Fruit fly (Drosophila melanogaster) whole organism, embryonic: Measurements from ENCODE around the gene Gr92a.

Source experiments
- CG10147 ChIP-seq: fragments of 200-800 bp; sonication (Bioruptor generic); optimal IDR thresholded peaks from 2 replicates; lab custom pipeline; 2019; ENCODE audit warnings: missing biosample characterization, mild to moderate bottlenecking, missing genetic modification characterization, moderate library complexity
- CG11085 ChIP-seq: fragments of 200-800 bp; sonication (Bioruptor generic); IDR thresholded peaks from 2 replicates; pipeline ENCODE4 v1.3.6; 2022; ENCODE audit warnings: missing biosample characterization, missing genetic modification characterization
- CG12071 ChIP-seq: fragments of 200-800 bp; sonication (Bioruptor generic); optimal IDR thresholded peaks from 3 replicates; lab custom pipeline; 2018; ENCODE audit warnings: missing biosample characterization, mild to moderate bottlenecking, missing genetic modification characterization
- CG15269 ChIP-seq: fragments of 200-800 bp; sonication (Bioruptor generic); optimal IDR thresholded peaks from 2 replicates; lab custom pipeline; 2018; ENCODE audit warnings: missing biosample characterization, mild to moderate bottlenecking, missing genetic modification characterization, moderate library complexity
- CG1603 ChIP-seq: fragments of 200-800 bp; sonication (Bioruptor generic); optimal IDR thresholded peaks from 2 replicates; lab custom pipeline; 2019; ENCODE audit warnings: missing biosample characterization, mild to moderate bottlenecking, missing genetic modification characterization, moderate library complexity
- CG17385 ChIP-seq: fragments of 200-800 bp; sonication (Bioruptor generic); optimal IDR thresholded peaks from 3 replicates; lab custom pipeline; 2018; ENCODE audit warnings: missing biosample characterization, mild to moderate bottlenecking, missing genetic modification characterization
- CG18011 ChIP-seq: fragments of 200-800 bp; sonication (Bioruptor generic); optimal IDR thresholded peaks from 2 replicates; lab custom pipeline; 2017; ENCODE audit warnings: missing biosample characterization, missing genetic modification characterization, mild to moderate bottlenecking, moderate library complexity, missing genotype
- CG18619 ChIP-seq: fragments of 200-800 bp; sonication (Bioruptor generic); optimal IDR thresholded peaks from 3 replicates; lab custom pipeline; 2017; ENCODE audit warnings: missing biosample characterization, mild to moderate bottlenecking, missing genetic modification characterization
- CG2116 ChIP-seq: fragments of 200-800 bp; sonication (Bioruptor generic); optimal IDR thresholded peaks from 3 replicates; lab custom pipeline; 2018; ENCODE audit warnings: missing biosample characterization, mild to moderate bottlenecking, missing genetic modification characterization
- CG2120 ChIP-seq: fragments of 200-800 bp; sonication (Bioruptor generic); optimal IDR thresholded peaks from 3 replicates; lab custom pipeline; 2016; ENCODE audit warnings: missing biosample characterization, missing genetic modification characterization
- CG2202 ChIP-seq: fragments of 200-800 bp; sonication (Bioruptor generic); optimal IDR thresholded peaks from 2 replicates; lab custom pipeline; 2018; ENCODE audit warnings: missing biosample characterization, mild to moderate bottlenecking, missing genetic modification characterization
- CG42726 ChIP-seq: fragments of 200-800 bp; sonication (Bioruptor generic); IDR thresholded peaks from 2 replicates; pipeline ENCODE4 v1.3.6; 2022; ENCODE audit warnings: missing biosample characterization, missing genetic modification characterization; ENCODE audit not compliant: partially characterized antibody
- CG4282 ChIP-seq: fragments of 200-800 bp; sonication (Bioruptor generic); optimal IDR thresholded peaks from 2 replicates; lab custom pipeline; 2016; ENCODE audit warnings: missing biosample characterization, missing genetic modification characterization
- CG43689 ChIP-seq: fragments of 200-800 bp; sonication (Bioruptor generic); IDR thresholded peaks from 2 replicates; pipeline ENCODE4 v1.3.6; 2022; ENCODE audit warnings: missing biosample characterization, missing genetic modification characterization
- CG4404 ChIP-seq: fragments of 200-800 bp; sonication (Bioruptor generic); IDR thresholded peaks from 2 replicates; pipeline ENCODE4 v1.3.6; 2022; ENCODE audit warnings: missing biosample characterization, missing genetic modification characterization
- D19A ChIP-seq: fragments of 200-800 bp; optimal IDR thresholded peaks from 3 replicates; lab custom pipeline; 2019; ENCODE audit warnings: missing biosample characterization, mild to moderate bottlenecking, missing genetic modification characterization, moderate library complexity
- Doc2 ChIP-seq: fragments of 200-800 bp; sonication (Bioruptor generic); IDR thresholded peaks from 2 replicates; pipeline ENCODE4 v1.3.6; 2022; ENCODE audit warnings: missing biosample characterization, missing genetic modification characterization
- E2f1 ChIP-seq: fragments of 200-800 bp; sonication (Bioruptor generic); IDR thresholded peaks from 2 replicates; pipeline ENCODE4 v1.3.6; 2022; ENCODE audit warnings: missing biosample characterization, missing genetic modification characterization
- ERR ChIP-seq: fragments of 200-800 bp; sonication (Bioruptor generic); optimal IDR thresholded peaks from 2 replicates; lab custom pipeline; 2016; ENCODE audit warnings: missing biosample characterization, missing genetic modification characterization
- Med ChIP-seq: fragments of 200-800 bp; sonication (Bioruptor generic); peaks from one replicate; lab custom pipeline; 2016; ENCODE audit warnings: missing biosample characterization, missing genetic modification characterization, mild to moderate bottlenecking, inconsistent platforms, moderate library complexity
- NfI ChIP-seq: fragments of 200-800 bp; sonication (Bioruptor generic); optimal IDR thresholded peaks from 3 replicates; lab custom pipeline; 2018; ENCODE audit warnings: missing biosample characterization, mild to moderate bottlenecking, missing genetic modification characterization, moderate library complexity
- Oli ChIP-seq: fragments of 200-800 bp; sonication (Bioruptor generic); optimal IDR thresholded peaks from 2 replicates; lab custom pipeline; 2018; ENCODE audit warnings: missing biosample characterization, mild to moderate bottlenecking, missing genetic modification characterization, moderate library complexity
- Ptx1 ChIP-seq: fragments of 200-800 bp; sonication (Bioruptor generic); IDR thresholded peaks from 2 replicates; pipeline ENCODE4 v1.3.6; 2022; ENCODE audit warnings: missing biosample characterization, missing genetic modification characterization
- Ravus ChIP-seq: fragments of 200-800 bp; sonication (Bioruptor generic); IDR thresholded peaks from 2 replicates; pipeline ENCODE4 v1.3.6; 2022; ENCODE audit warnings: missing biosample characterization, missing genetic modification characterization
- TFAM ChIP-seq: fragments of 200-800 bp; sonication (Bioruptor generic); optimal IDR thresholded peaks from 2 replicates; lab custom pipeline; 2017; ENCODE audit warnings: missing biosample characterization, missing genetic modification characterization, inconsistent platforms
- Vsx1 ChIP-seq: fragments of 200-800 bp; sonication (Bioruptor generic); optimal IDR thresholded peaks from 2 replicates; lab custom pipeline; 2017; ENCODE audit warnings: missing biosample characterization, mild to moderate bottlenecking, missing genetic modification characterization, missing genetic modification reagents
- Xrp1 ChIP-seq: fragments of 200-800 bp; sonication (Bioruptor generic); IDR thresholded peaks from 2 replicates; pipeline ENCODE4 v1.3.6; 2022; ENCODE audit warnings: missing biosample characterization, missing genetic modification characterization
- abd-A ChIP-seq: fragments of 200-800 bp; sonication (Bioruptor generic); optimal IDR thresholded peaks from 3 replicates; lab custom pipeline; 2019; ENCODE audit warnings: missing biosample characterization, mild to moderate bottlenecking, missing genetic modification characterization, moderate library complexity
- cad ChIP-seq: fragments of >200 bp; optimal IDR thresholded peaks from 2 replicates; lab custom pipeline; 2017; ENCODE audit warnings: missing biosample characterization, missing genetic modification characterization
- cg ChIP-seq: fragments of 200-800 bp; sonication (Bioruptor generic); optimal IDR thresholded peaks from 3 replicates; lab custom pipeline; 2019; ENCODE audit warnings: missing biosample characterization, mild to moderate bottlenecking, missing genetic modification characterization, moderate library complexity
- chinmo ChIP-seq: fragments of 200-800 bp; sonication (Bioruptor generic); IDR thresholded peaks from 4 replicates; pipeline ENCODE4 v1.3.6; 2022; ENCODE audit warnings: missing biosample characterization, missing genetic modification characterization; ENCODE audit not compliant: partially characterized antibody
- corto ChIP-seq: fragments of 200-800 bp; sonication (Bioruptor generic); optimal IDR thresholded peaks from 2 replicates; lab custom pipeline; 2016; ENCODE audit warnings: missing biosample characterization, mild to moderate bottlenecking, missing genetic modification characterization, moderate library complexity
- crc ChIP-seq: fragments of 200-800 bp; sonication (Bioruptor generic); optimal IDR thresholded peaks from 2 replicates; lab custom pipeline; 2016; ENCODE audit warnings: missing biosample characterization, missing genetic modification characterization
- crol ChIP-seq: fragments of 200-800 bp; sonication (Bioruptor generic); IDR thresholded peaks from 2 replicates; pipeline ENCODE4 v1.3.6; 2022; ENCODE audit warnings: missing biosample characterization, missing genetic modification characterization
- dimm ChIP-seq: fragments of 200-800 bp; sonication (Bioruptor generic); IDR thresholded peaks from 2 replicates; pipeline ENCODE4 v1.3.6; 2022; ENCODE audit warnings: missing biosample characterization, missing genetic modification characterization
- eve ChIP-seq, 2 experiments: fragments of >200 bp; optimal IDR thresholded peaks; 2 replicates each; lab custom pipeline; 2017; ENCODE audit warnings: missing biosample characterization in 2 of 2, missing genetic modification characterization in 2 of 2
- gem ChIP-seq: fragments of 200-800 bp; sonication (Bioruptor generic); optimal IDR thresholded peaks from 2 replicates; lab custom pipeline; 2019; ENCODE audit warnings: missing biosample characterization, mild to moderate bottlenecking, missing genetic modification characterization, moderate library complexity
- grau ChIP-seq: fragments of 200-800 bp; optimal IDR thresholded peaks from 3 replicates; lab custom pipeline; 2019; ENCODE audit warnings: missing biosample characterization, mild to moderate bottlenecking, missing genetic modification characterization, moderate library complexity
- gt ChIP-seq: fragments of 200-800 bp; sonication (Bioruptor generic); IDR thresholded peaks from 2 replicates; pipeline ENCODE4 v1.3.6; 2022; ENCODE audit warnings: missing biosample characterization, missing genetic modification characterization
- h ChIP-seq: fragments of >200 bp; optimal IDR thresholded peaks from 2 replicates; lab custom pipeline; 2017
- hb ChIP-seq: fragments of 200-800 bp; sonication (Bioruptor generic); IDR thresholded peaks from 3 replicates; pipeline ENCODE4 v1.3.6; 2022; ENCODE audit warnings: missing biosample characterization, missing genetic modification characterization; ENCODE audit not compliant: partially characterized antibody
- ken ChIP-seq: fragments of 200-800 bp; sonication (Bioruptor generic); IDR thresholded peaks from 3 replicates; pipeline ENCODE4 v1.3.6; 2022; ENCODE audit warnings: missing biosample characterization, missing genetic modification characterization
- lab ChIP-seq: fragments of 200-800 bp; sonication (Bioruptor generic); optimal IDR thresholded peaks from 3 replicates; lab custom pipeline; 2017; ENCODE audit warnings: missing biosample characterization, missing genetic modification characterization, mild to moderate bottlenecking, moderate library complexity, missing genetic modification reagents
- row ChIP-seq: fragments of 200-800 bp; sonication (Bioruptor generic); IDR thresholded peaks from 3 replicates; pipeline ENCODE4 v1.3.6; 2022; ENCODE audit warnings: missing biosample characterization, missing genetic modification characterization
- sd ChIP-seq: fragments of 200-800 bp; sonication (Bioruptor generic); optimal IDR thresholded peaks from 3 replicates; lab custom pipeline; 2018; ENCODE audit warnings: missing biosample characterization, mild to moderate bottlenecking, missing genetic modification characterization, moderate library complexity
- slbo ChIP-seq: fragments of 200-800 bp; sonication (Bioruptor generic); IDR thresholded peaks from 2 replicates; pipeline ENCODE4 v1.3.6; 2022; ENCODE audit warnings: missing biosample characterization, missing genetic modification characterization
- sna ChIP-seq: fragments of 200-800 bp; sonication (Bioruptor generic); IDR thresholded peaks from 2 replicates; pipeline ENCODE4 v1.3.6; 2022; ENCODE audit warnings: missing biosample characterization, missing genetic modification characterization; ENCODE audit not compliant: partially characterized antibody
- vnd ChIP-seq: fragments of 200-800 bp; sonication (Bioruptor generic); IDR thresholded peaks from 3 replicates; pipeline ENCODE4 v1.3.6; 2022; ENCODE audit warnings: missing biosample characterization, missing genetic modification characterization; ENCODE audit not compliant: partially characterized antibody
- z ChIP-seq: fragments of 200-800 bp; sonication (Bioruptor generic); IDR thresholded peaks from 3 replicates; pipeline ENCODE4 v1.3.6; 2022; ENCODE audit warnings: missing biosample characterization, missing genetic modification characterization
- zen ChIP-seq: fragments of 200-800 bp; sonication (Bioruptor generic); optimal IDR thresholded peaks from 3 replicates; lab custom pipeline; 2018; ENCODE audit warnings: missing biosample characterization, mild to moderate bottlenecking, missing genetic modification characterization, moderate library complexity

Gene Gr92a

dm6 chr3R:20167635-20168395 lies 47.0 kb downstream of the Gr92a start:
- TF ChIP-seq CG18011 (no peak), vnd (GFP tag; lab: Robert Waterston, UW) (no peak), CG2202 (no peak), CG12071 (GFP tag; lab: Kevin White, UChicago) (no peak), cad (GFP tag; lab: Kevin White, UChicago) (no peak), abd-A (peak; percentile 18), TFAM (GFP tag; lab: Kevin White, UChicago) (no peak), Oli (tag; lab: Kevin White, UChicago) (peak; percentile 8), crol (no peak), gt (GFP tag; lab: Robert Waterston, UW) (no peak), CG10147 (GFP tag; lab: Kevin White, UChicago) (no peak), CG4282 (GFP tag; lab: Kevin White, UChicago) (no peak), cg (peak; percentile 32), zen (tag; lab: Kevin White, UChicago) (no peak), lab (no peak), z (GFP tag; lab: Robert Waterston, UW) (no peak), CG4404 (GFP tag; lab: Robert Waterston, UW) (no peak), corto (GFP tag; lab: Kevin White, UChicago) (no peak), ken (GFP tag; lab: Robert Waterston, UW) (no peak), sd (tag; lab: Kevin White, UChicago) (peak; percentile 15), CG18619 (GFP tag; lab: Kevin White, UChicago) (no peak), Med (GFP tag; lab: Kevin White, UChicago) (peak; percentile 28), eve (GFP tag; optimal IDR thresholded peaks at IDR 0.05; lab: Kevin White, UChicago) (no peak), Xrp1 (GFP tag; lab: Robert Waterston, UW) (no peak), Ptx1 (GFP tag; lab: Robert Waterston, UW) (0 out of 2 replicates have a peak, but pooled peaks have one; percentile 4), Ravus (GFP tag; lab: Robert Waterston, UW) (no peak), CG17385 (GFP tag; lab: Kevin White, UChicago) (no peak), crc (no peak), slbo (GFP tag; lab: Robert Waterston, UW) (peak; percentile 49), h (lab: Kevin White, UChicago) (no peak), CG2116 (no peak), ERR (GFP tag; lab: Kevin White, UChicago) (no peak), CG11085 (no peak), NfI (GFP tag; lab: Kevin White, UChicago) (no peak), CG2120 (GFP tag; lab: Kevin White, UChicago) (peak; percentile 29), CG43689 (GFP tag; lab: Robert Waterston, UW) (no peak), CG15269 (peak; percentile 17), dimm (no peak), Doc2 (no peak), sna (no peak), D19A (tag; lab: Kevin White, UChicago) (peak; percentile 66), CG42726 (GFP tag; lab: Robert Waterston, UW) (no peak), gem (tag; lab: Kevin White, UChicago) (peak; percentile 38), row (GFP tag; lab: Robert Waterston, UW) (peak; percentile 57; the same call in 2 of the 3 replicates), chinmo (0 out of 4 replicates have a peak, but pooled peaks have one; percentile 49), E2f1 (GFP tag; lab: Robert Waterston, UW) (0 out of 2 replicates have a peak, but pooled peaks have one; percentile 12), CG1603 (tag; lab: Kevin White, UChicago) (no peak), Vsx1 (no peak), hb (GFP tag; lab: Robert Waterston, UW) (no peak), grau (tag; lab: Kevin White, UChicago) (peak; percentile 22)
